Worm (Caenorhabditis elegans): ENCODE data around the gene bus-18.

The bus-18 gene

ce11 chrV:11782809-11783440, 9.4 kb downstream of the bus-18 start, which contains the start of gene F55A11.11:
Gene F55A11.11 (plus strand): TSS chrV:11783149.
- TF ChIP-seq unc-30 (tag; optimal IDR thresholded peaks at IDR 0.05) (no peak), nhr-12 (tag; optimal IDR thresholded peaks at IDR 0.05) (peak; percentile 9), pax-3 (tag; optimal IDR thresholded peaks at IDR 0.05) (peak; percentile 56), egl-13 (tag; optimal IDR thresholded peaks at IDR 0.05) (peak; percentile 47), nhr-19 (GFP tag; conservative IDR thresholded peaks at IDR 0.05) (peak; percentile 70), nhr-77 (tag; optimal IDR thresholded peaks at IDR 0.05) (peak; percentile 35), nhr-11 (tag; optimal IDR thresholded peaks at IDR 0.05) (no peak), F16B12.6 (tag; optimal IDR thresholded peaks at IDR 0.05) (no peak), lin-15B (tag; optimal IDR thresholded peaks at IDR 0.05) (no peak), dpl-1 (GFP tag; optimal IDR thresholded peaks at IDR 0.05) (peak; percentile 43 to 54 (median 51)), unc-98 (GFP tag; IDR thresholded peaks at IDR 0.05) (no peak), ztf-11 (tag; optimal IDR thresholded peaks at IDR 0.05) (peak in 1 of 2 experiments; percentile 23), mab-9 (GFP tag; IDR thresholded peaks at IDR 0.05) (peak; percentile 49; the same call in 1 of the 2 replicates), tbx-2 (tag; optimal IDR thresholded peaks at IDR 0.05) (peak; percentile 41), dsc-1 (tag; optimal IDR thresholded peaks at IDR 0.05) (peak; percentile 68), ceh-82 (tag; optimal IDR thresholded peaks at IDR 0.05) (peak; percentile 47 to 67 (median 55)), nhr-90 (tag; optimal IDR thresholded peaks at IDR 0.05; ENCODE audit: poor library complexity) (peak; percentile 84), hpl-2 (GFP tag; optimal IDR thresholded peaks at IDR 0.05) (no peak), irx-1 (tag; optimal IDR thresholded peaks at IDR 0.05) (peak; percentile 45), sup-37 (GFP tag; optimal IDR thresholded peaks at IDR 0.05) (peak; percentile 23), ceh-8 (GFP tag; optimal IDR thresholded peaks at IDR 0.05) (no peak), tlp-1 (tag; optimal IDR thresholded peaks at IDR 0.05) (no peak), efl-1 (optimal IDR thresholded peaks at IDR 0.05) (peak; percentile 60 to 63), efl-1 (GFP tag; optimal IDR thresholded peaks at IDR 0.05 in 1 of 2) (peak; percentile 41 to 96), egl-27 (tag; optimal IDR thresholded peaks at IDR 0.05) (no peak), lin-13 (GFP tag; optimal IDR thresholded peaks at IDR 0.05) (peak; percentile 11), nhr-84 (tag; optimal IDR thresholded peaks at IDR 0.05) (no peak), fkh-8 (tag; optimal IDR thresholded peaks at IDR 0.05) (peak; percentile 47), aha-1 (tag; optimal IDR thresholded peaks at IDR 0.05) (no peak), swsn-7 (tag; optimal IDR thresholded peaks at IDR 0.05) (peak; percentile 72), xbp-1 (tag; optimal IDR thresholded peaks at IDR 0.05) (peak; percentile 61), aly-2 (tag; optimal IDR thresholded peaks at IDR 0.05) (no peak), unc-130 (tag; optimal IDR thresholded peaks at IDR 0.05) (peak; percentile 72), pqm-1 (tag; optimal IDR thresholded peaks at IDR 0.05) (peak; percentile 14), efl-3 (GFP tag; optimal IDR thresholded peaks at IDR 0.05) (peak; percentile 0), jun-1 (tag; optimal IDR thresholded peaks at IDR 0.05) (peak; percentile 35), hlh-17 (GFP tag; optimal IDR thresholded peaks at IDR 0.05; ENCODE audit: borderline replicate concordance) (no peak), fos-1 (tag; optimal IDR thresholded peaks at IDR 0.05) (peak; percentile 62), grh-1 (GFP tag; IDR thresholded peaks at IDR 0.05) (peak; percentile 11; the same call in 1 of the 2 replicates), unc-86 (tag; optimal IDR thresholded peaks at IDR 0.05) (peak; percentile 42), isw-1 (GFP tag; IDR thresholded peaks at IDR 0.05) (no peak), sptf-1 (tag; optimal IDR thresholded peaks at IDR 0.05) (no peak), ceh-88 (GFP tag; IDR thresholded peaks at IDR 0.05) (no peak), snpc-4 (tag; optimal IDR thresholded peaks at IDR 0.05) (no peak), C34B4.2 (tag; optimal IDR thresholded peaks at IDR 0.05) (no peak), nhr-28 (tag; optimal IDR thresholded peaks at IDR 0.05) (no peak), lin-14 (GFP tag; optimal IDR thresholded peaks at IDR 0.05) (peak; percentile 52), lir-3 (tag; optimal IDR thresholded peaks at IDR 0.05; ENCODE audit: poor library complexity) (peak; percentile 39), blmp-1 (tag; optimal IDR thresholded peaks at IDR 0.05) (peak; percentile 45), fkh-10 (GFP tag; optimal IDR thresholded peaks at IDR 0.05) (no peak), lin-35 (GFP tag; optimal IDR thresholded peaks at IDR 0.05) (peak; percentile 63 to 81), nhr-76 (tag; optimal IDR thresholded peaks at IDR 0.05) (peak; percentile 28), mef-2 (tag; optimal IDR thresholded peaks at IDR 0.05) (peak; percentile 1)

All from whole organism, L1 larva.